Fruit fly (Drosophila melanogaster): ENCODE results near the gene toc.

toc gene

dm6 chr2L:3029012-3029411 lies 115.6 kb downstream of the toc start, which contains the start of the genes Sf3b2 and CG17219 (continued):
- TF ChIP-seq chm (GFP tag; IDR thresholded peaks at IDR 0.05) (no peak), Rfx (GFP tag; IDR thresholded peaks at IDR 0.05) (peak; percentile 39; the same call in 1 of the 2 replicates), HLHmδ (GFP tag; optimal IDR thresholded peaks at IDR 0.05) (no peak), CG15073 (GFP tag; optimal IDR thresholded peaks at IDR 0.05) (no peak), CG6272 (GFP tag; IDR thresholded peaks at IDR 0.05) (no peak), sr (GFP tag; IDR thresholded peaks at IDR 0.05) (no peak), dan (GFP tag; IDR thresholded peaks at IDR 0.05) (no peak), CoRest (tag; optimal IDR thresholded peaks at IDR 0.05) (no peak), Ssrp (tag; optimal IDR thresholded peaks at IDR 0.05) (no peak), CG11504 (tag; optimal IDR thresholded peaks at IDR 0.05) (no peak), cad (GFP tag; optimal IDR thresholded peaks at IDR 0.05) (no peak), CG16813 (GFP tag; IDR thresholded peaks at IDR 0.05; ENCODE audit: partially characterized antibody) (peak; percentile 74), pb (GFP tag; optimal IDR thresholded peaks at IDR 0.05) (no peak), CG17568 (GFP tag; optimal IDR thresholded peaks at IDR 0.05) (no peak), ftz-f1 (GFP tag; optimal IDR thresholded peaks at IDR 0.05) (no peak), oc (tag; optimal IDR thresholded peaks at IDR 0.05) (no peak), Dp (GFP tag; optimal IDR thresholded peaks at IDR 0.05) (peak; percentile 64), crc (GFP tag; optimal IDR thresholded peaks at IDR 0.05) (no peak), Six4 (GFP tag; optimal IDR thresholded peaks at IDR 0.05) (no peak), sens-2 (GFP tag; IDR thresholded peaks at IDR 0.05) (no peak), CG5953 (GFP tag; IDR thresholded peaks at IDR 0.05) (no peak), stwl (tag; optimal IDR thresholded peaks at IDR 0.05) (peak; percentile 65), CG11085 (GFP tag; IDR thresholded peaks at IDR 0.05) (no peak), CG3838 (GFP tag; optimal IDR thresholded peaks at IDR 0.05) (no peak), dm (GFP tag; optimal IDR thresholded peaks at IDR 0.05) (peak; percentile 91), Dip3 (GFP tag; optimal IDR thresholded peaks at IDR 0.05) (no peak), fru (optimal IDR thresholded peaks at IDR 0.05) (no peak), eve (GFP tag; optimal IDR thresholded peaks at IDR 0.05) (no peak), CG3281 (GFP tag; optimal IDR thresholded peaks at IDR 0.05) (no peak), pfk (GFP tag; optimal IDR thresholded peaks at IDR 0.05) (peak; percentile 22), CG6175 (GFP tag; IDR thresholded peaks at IDR 0.05) (no peak), CG10321 (GFP tag; IDR thresholded peaks at IDR 0.05) (no peak), CG30403 (GFP tag; optimal IDR thresholded peaks at IDR 0.05) (no peak), fd102C (GFP tag; optimal IDR thresholded peaks at IDR 0.05) (no peak), tna (GFP tag; IDR thresholded peaks at IDR 0.05; ENCODE audit: partially characterized antibody) (peak; percentile 61), CG2120 (GFP tag; optimal IDR thresholded peaks at IDR 0.05) (peak; percentile 49), B-H1 (GFP tag; IDR thresholded peaks at IDR 0.05) (no peak), zen2 (GFP tag; IDR thresholded peaks at IDR 0.05; ENCODE audit: partially characterized antibody) (no peak; the same call in 2 of the 3 replicates), hbn (GFP tag; IDR thresholded peaks at IDR 0.05; ENCODE audit: partially characterized antibody) (peak; percentile 58), Doc2 (GFP tag; IDR thresholded peaks at IDR 0.05) (no peak), CG4328 (GFP tag; optimal IDR thresholded peaks at IDR 0.05) (no peak), chn (GFP tag; optimal IDR thresholded peaks at IDR 0.05) (no peak), shn (GFP tag; optimal IDR thresholded peaks at IDR 0.05) (no peak), CG15479 (GFP tag; optimal IDR thresholded peaks at IDR 0.05) (no peak), ham (GFP tag; IDR thresholded peaks at IDR 0.05) (no peak), pita (GFP tag; optimal IDR thresholded peaks at IDR 0.05) (no peak), CG1602 (GFP tag; optimal IDR thresholded peaks at IDR 0.05) (no peak), wor (GFP tag; IDR thresholded peaks at IDR 0.05) (no peak), Hr51 (GFP tag; optimal IDR thresholded peaks at IDR 0.05) (no peak), nmo (GFP tag; optimal IDR thresholded peaks at IDR 0.05) (peak; percentile 40), Kr (GFP tag; optimal IDR thresholded peaks at IDR 0.05) (no peak), Poxn (GFP tag; IDR thresholded peaks at IDR 0.05) (no peak)
